Worm (Caenorhabditis elegans) whole organism, L4 larva: Measurements from ENCODE around the gene F54B11.10.

Source experiments
- F49E8.2 ChIP-seq: sonication (generic microtip); optimal IDR thresholded peaks from 2 replicates; lab custom pipeline; 2016; ENCODE audit warnings: missing compliant biosample characterization, mild to moderate bottlenecking, missing genetic modification characterization, borderline replicate concordance
- R02D3.7 ChIP-seq: fragments of 150-350 bp; sonication (generic microtip); optimal IDR thresholded peaks from 3 replicates; lab custom pipeline; 2014; ENCODE audit warnings: missing biosample characterization, missing genetic modification characterization
- ZK337.2 ChIP-seq: fragments of 200-800 bp; sonication (Bioruptor generic); IDR thresholded peaks from 2 replicates; pipeline ENCODE4 v1.3.6; 2022; ENCODE audit warnings: missing genetic modification reagents, missing genetic modification characterization, missing compliant biosample characterization
- ZK546.5 ChIP-seq, 2 experiments: sonication (generic microtip); optimal IDR thresholded peaks; 2 replicates each; lab custom pipeline; 2017; ENCODE audit warnings: missing biosample characterization in 2 of 2, missing genetic modification characterization in 2 of 2
- aha-1 ChIP-seq: fragments of 150-350 bp; peaks from one replicate; lab custom pipeline; 2014; ENCODE audit warnings: missing biosample characterization, missing genetic modification characterization
- ama-1 ChIP-seq: fragments of 150-350 bp; optimal IDR thresholded peaks from 2 replicates; lab custom pipeline; 2014; ENCODE audit warnings: inconsistent platforms, mixed read lengths
- arid-1 ChIP-seq: fragments of 200-800 bp; sonication (Bioruptor generic); conservative IDR thresholded peaks from 2 replicates; pipeline ENCODE4 v1.3.6; 2022; ENCODE audit warnings: missing genetic modification reagents, missing genetic modification characterization, missing compliant biosample characterization
- ceh-28 ChIP-seq: fragments of 150-350 bp; optimal IDR thresholded peaks from 2 replicates; lab custom pipeline; 2014; ENCODE audit warnings: missing biosample characterization, missing genetic modification reagents, missing genetic modification characterization
- ceh-32 ChIP-seq: sonication (generic microtip); optimal IDR thresholded peaks from 2 replicates; lab custom pipeline; 2016; ENCODE audit warnings: mild to moderate bottlenecking, missing genetic modification characterization, missing compliant biosample characterization; ENCODE audit not compliant: poor library complexity
- ceh-44 ChIP-seq: fragments of 200-800 bp; sonication (Bioruptor generic); IDR thresholded peaks from 2 replicates; pipeline ENCODE4 v1.3.6; 2022; ENCODE audit warnings: missing genetic modification reagents, missing genetic modification characterization, missing compliant biosample characterization
- ceh-82 ChIP-seq: sonication (generic microtip); optimal IDR thresholded peaks from 2 replicates; lab custom pipeline; 2017; ENCODE audit warnings: missing biosample characterization, missing genetic modification characterization
- ces-1 ChIP-seq: fragments of 150-350 bp; sonication (generic microtip); optimal IDR thresholded peaks from 4 replicates; lab custom pipeline; 2014; ENCODE audit warnings: missing biosample characterization, missing genetic modification reagents, missing genetic modification characterization
- ctbp-1 ChIP-seq: fragments of 200-800 bp; sonication (Bioruptor generic); IDR thresholded peaks from 2 replicates; pipeline ENCODE4 v1.3.6; 2022; ENCODE audit warnings: missing genetic modification reagents, missing genetic modification characterization, missing compliant biosample characterization
- daf-16 ChIP-seq, 3 experiments: sonication (generic microtip); optimal IDR thresholded peaks; 2 replicates each; lab custom pipeline; 2016 to 2017; ENCODE audit warnings: missing genetic modification characterization in 3 of 3, missing genetic modification reagents in 3 of 3, mild to moderate bottlenecking in 2 of 3, missing compliant biosample characterization in 2 of 3, missing biosample characterization in 1 of 3, moderate library complexity in 1 of 3
- daf-19 ChIP-seq: fragments of 200-800 bp; sonication (Bioruptor generic); conservative IDR thresholded peaks from 2 replicates; pipeline ENCODE4 v1.3.6; 2022; ENCODE audit warnings: missing genetic modification characterization, missing compliant biosample characterization
- dmd-9 ChIP-seq: fragments of 200-800 bp; sonication (Bioruptor generic); IDR thresholded peaks from 2 replicates; pipeline ENCODE4 v1.3.6; 2022; ENCODE audit warnings: missing genetic modification reagents, missing genetic modification characterization, missing compliant biosample characterization
- dve-1 ChIP-seq: sonication (generic microtip); optimal IDR thresholded peaks from 2 replicates; lab custom pipeline; 2017; ENCODE audit warnings: antibody characterized with exemption, mild to moderate bottlenecking, missing genetic modification characterization, missing compliant biosample characterization; ENCODE audit not compliant: insufficient read depth
- egl-27 ChIP-seq: sonication (generic microtip); optimal IDR thresholded peaks from 3 replicates; lab custom pipeline; 2017; ENCODE audit warnings: missing biosample characterization, missing genetic modification reagents, missing genetic modification characterization
- hlh-30 ChIP-seq: sonication (generic microtip); optimal IDR thresholded peaks from 2 replicates; lab custom pipeline; 2017; ENCODE audit warnings: antibody characterized with exemption, mild to moderate bottlenecking, missing genetic modification characterization, missing compliant biosample characterization; ENCODE audit not compliant: insufficient read depth
- hmg-1.1 ChIP-seq: fragments of 200-800 bp; sonication (Bioruptor generic); IDR thresholded peaks from 2 replicates; pipeline ENCODE4 v1.3.6; 2022; ENCODE audit warnings: missing genetic modification reagents, missing genetic modification characterization, missing compliant biosample characterization
- lin-29 ChIP-seq: fragments of 200-800 bp; sonication (Bioruptor generic); IDR thresholded peaks from 2 replicates; pipeline ENCODE4 v1.3.6; 2022; ENCODE audit warnings: missing genetic modification reagents, missing genetic modification characterization, missing compliant biosample characterization
- lin-38 ChIP-seq: fragments of 200-800 bp; sonication (Bioruptor generic); IDR thresholded peaks from 2 replicates; pipeline ENCODE4 v1.3.6; 2022; ENCODE audit warnings: missing genetic modification reagents, missing genetic modification characterization, missing compliant biosample characterization
- mdl-1 ChIP-seq, 2 experiments: fragments of 150-350 bp in 1 of 2; sonication (generic microtip) in 1 of 2; optimal IDR thresholded peaks; 2 replicates each; lab custom pipeline; 2014 to 2017; ENCODE audit warnings: missing biosample characterization in 2 of 2, missing genetic modification characterization in 2 of 2
- mep-1 ChIP-seq: fragments of 150-350 bp; sonication (generic microtip); optimal IDR thresholded peaks from 3 replicates; lab custom pipeline; 2014; ENCODE audit warnings: missing biosample characterization, missing genetic modification characterization
- nhr-10 ChIP-seq: fragments of 150-350 bp; optimal IDR thresholded peaks from 2 replicates; lab custom pipeline; 2014; ENCODE audit warnings: missing biosample characterization, missing genetic modification characterization
- nhr-11 ChIP-seq: fragments of 150-350 bp; optimal IDR thresholded peaks from 2 replicates; lab custom pipeline; 2014; ENCODE audit warnings: missing biosample characterization, missing genetic modification characterization
- nhr-28 ChIP-seq: fragments of 150-350 bp; optimal IDR thresholded peaks from 2 replicates; lab custom pipeline; 2014; ENCODE audit warnings: missing biosample characterization, missing genetic modification characterization
- nhr-6 ChIP-seq: fragments of 150-350 bp; optimal IDR thresholded peaks from 2 replicates; lab custom pipeline; 2014; ENCODE audit warnings: missing biosample characterization, missing genetic modification characterization
- nhr-77 ChIP-seq: fragments of 150-350 bp; optimal IDR thresholded peaks from 2 replicates; lab custom pipeline; 2014; ENCODE audit warnings: missing biosample characterization, missing genetic modification characterization
- pqm-1 ChIP-seq: sonication (generic microtip); optimal IDR thresholded peaks from 2 replicates; lab custom pipeline; 2017; ENCODE audit warnings: missing biosample characterization, missing genetic modification characterization
- spr-3 ChIP-seq: fragments of 200-800 bp; sonication (Bioruptor generic); optimal IDR thresholded peaks from 2 replicates; lab custom pipeline; 2018; ENCODE audit warnings: mild to moderate bottlenecking, missing genetic modification characterization, missing compliant biosample characterization
- tag-97 ChIP-seq: fragments of 200-800 bp; sonication (Bioruptor generic); IDR thresholded peaks from 2 replicates; pipeline ENCODE4 v1.3.6; 2022; ENCODE audit warnings: missing genetic modification characterization, missing compliant biosample characterization
- unc-130 ChIP-seq: sonication (generic microtip); optimal IDR thresholded peaks from 2 replicates; lab custom pipeline; 2016; ENCODE audit warnings: missing genetic modification reagents, missing genetic modification characterization, missing compliant biosample characterization
- unc-62 ChIP-seq, 3 experiments: fragments of 150-350 bp in 1 of 3; sonication (generic microtip); optimal IDR thresholded peaks in 2 of 3; peaks in 1 of 3; 1 replicate in 1 of 3; 2 replicates in 2 of 3; lab custom pipeline; 2014 to 2017; ENCODE audit warnings: missing biosample characterization in 3 of 3, missing genetic modification characterization in 3 of 3, missing genetic modification reagents in 3 of 3, missing genotype in 1 of 3
- vab-7 ChIP-seq: fragments of 200-800 bp; sonication (Bioruptor generic); IDR thresholded peaks from 2 replicates; pipeline ENCODE4 v1.3.6; 2022; ENCODE audit warnings: missing genetic modification reagents, missing genetic modification characterization, missing compliant biosample characterization
- zfp-2 ChIP-seq: sonication (generic microtip); optimal IDR thresholded peaks from 2 replicates; lab custom pipeline; 2016; ENCODE audit warnings: mild to moderate bottlenecking, missing genetic modification characterization, missing compliant biosample characterization
- zfp-3 ChIP-seq: fragments of 200-800 bp; sonication (Bioruptor generic); conservative IDR thresholded peaks from 2 replicates; pipeline ENCODE4 v1.3.6; 2022; ENCODE audit warnings: missing genetic modification reagents, missing genetic modification characterization, missing compliant biosample characterization
- zip-11 ChIP-seq: fragments of 200-800 bp; sonication (Bioruptor generic); IDR thresholded peaks from 2 replicates; pipeline ENCODE4 v1.3.6; 2022; ENCODE audit warnings: missing genetic modification characterization, missing compliant biosample characterization

F54B11.10 gene

ce11 chrX:13544544-13545021 lies 37.3 kb upstream of the F54B11.10 start (continued):
- TF ChIP-seq zfp-3 (GFP tag; lab: Robert Waterston, UW) (peak; percentile 72; the same call in 1 of the 2 replicates), zfp-2 (tag; lab: Kevin White, UChicago) (no peak), pqm-1 (no peak), R02D3.7 (tag; lab: Kevin White, UChicago) (no peak), daf-16 (GFP tag; optimal IDR thresholded peaks at IDR 0.05; lab: Kevin White, UChicago) (no peak), daf-16 (tag; optimal IDR thresholded peaks at IDR 0.05; lab: Kevin White, UChicago) (no peak), lin-29 (GFP tag; lab: Robert Waterston, UW) (0 out of 2 replicates have a peak, but pooled peaks have one; percentile 8), ceh-44 (GFP tag; lab: Robert Waterston, UW) (no peak), nhr-28 (peak; percentile 57), hlh-30 (tag; lab: Kevin White, UChicago) (no peak), arid-1 (GFP tag; lab: Robert Waterston, UW) (no peak), zip-11 (GFP tag; lab: Robert Waterston, UW) (no peak), aha-1 (tag; lab: Kevin White, UChicago) (peak; percentile 51), ces-1 (GFP tag; lab: Kevin White, UChicago) (no peak), ZK337.2 (GFP tag; lab: Robert Waterston, UW) (no peak), unc-130 (GFP tag; lab: Kevin White, UChicago) (no peak), ceh-28 (tag; lab: Kevin White, UChicago) (no peak), spr-3 (GFP tag; lab: Kevin White, UChicago) (no peak), ceh-82 (tag; lab: Kevin White, UChicago) (no peak), mep-1 (peak; percentile 74), nhr-77 (tag; lab: Kevin White, UChicago) (no peak), hmg-1.1 (GFP tag; lab: Robert Waterston, UW) (no peak), lin-38 (GFP tag; lab: Robert Waterston, UW) (no peak), tag-97 (GFP tag; lab: Robert Waterston, UW) (no peak), mdl-1 (tag; optimal IDR thresholded peaks at IDR 0.05; lab: Kevin White, UChicago) (no peak)

ce11 chrX:13550890-13551289 lies 31.0 kb upstream of the F54B11.10 start, which contains the start of gene odr-1:
Gene odr-1, minus strand, starts transcription at chrX:13550990.
- TF ChIP-seq nhr-6 (tag; lab: Kevin White, UChicago) (no peak), zip-11 (GFP tag; lab: Robert Waterston, UW) (no peak), zfp-3 (GFP tag; lab: Robert Waterston, UW) (no peak), vab-7 (GFP tag; lab: Robert Waterston, UW) (no peak), ama-1 (lab: Kevin White, UChicago) (no peak)

- TF ChIP-seq ZK546.5 (tag; optimal IDR thresholded peaks at IDR 0.05; lab: Kevin White, UChicago) (no peak), unc-62 (GFP tag; optimal IDR thresholded peaks at IDR 0.05 in 1 of 2; lab: Kevin White, UChicago) (peak in 1 of 2 experiments; percentile 89), unc-62 (tag; optimal IDR thresholded peaks at IDR 0.05; lab: Kevin White, UChicago) (no peak), daf-19 (GFP tag; lab: Robert Waterston, UW) (no peak), nhr-11 (tag; lab: Kevin White, UChicago) (peak; percentile 50)
Measured at ce11 chrX:13555098-13555497, 26.8 kb upstream of the F54B11.10 start.

ce11 chrX:13556066-13556465 lies 25.9 kb upstream of the F54B11.10 start, which contains the start of gene glb-20:
Gene glb-20, minus strand, starts transcription at chrX:13556166.
- TF ChIP-seq hmg-1.1 (GFP tag; lab: Robert Waterston, UW) (no peak), nhr-10 (no peak), ceh-44 (GFP tag; lab: Robert Waterston, UW) (no peak), ctbp-1 (GFP tag; lab: Robert Waterston, UW) (no peak), ceh-32 (tag; lab: Kevin White, UChicago) (no peak), F49E8.2 (no peak), dmd-9 (GFP tag; lab: Robert Waterston, UW) (no peak), dve-1 (tag; lab: Kevin White, UChicago) (no peak), R02D3.7 (tag; lab: Kevin White, UChicago) (no peak), egl-27 (tag; lab: Kevin White, UChicago) (no peak)
